Worm (Caenorhabditis elegans) whole organism, L3 larva: ENCODE measurements around the gene nas-13.

Experiments
- ceh-28 ChIP-seq: fragments of 150-350 bp; optimal IDR thresholded peaks from 2 replicates; lab custom pipeline; 2014; ENCODE audit warnings: missing biosample characterization, missing genetic modification reagents, missing genetic modification characterization
- ceh-9 ChIP-seq: sonication (generic microtip); optimal IDR thresholded peaks from 2 replicates; lab custom pipeline; 2018; ENCODE audit warnings: missing biosample characterization, missing genetic modification characterization
- elt-1 ChIP-seq: fragments of 150-350 bp; optimal IDR thresholded peaks from 2 replicates; lab custom pipeline; 2014; ENCODE audit warnings: missing biosample characterization, missing genetic modification characterization
- eor-1 ChIP-seq, 2 experiments: fragments of 150-350 bp; optimal IDR thresholded peaks; 2 replicates each; lab custom pipeline; 2014 to 2018; ENCODE audit warnings: missing biosample characterization in 2 of 2, missing genetic modification characterization in 2 of 2
- lin-39 ChIP-seq: fragments of 150-350 bp; optimal IDR thresholded peaks from 2 replicates; lab custom pipeline; 2018; ENCODE audit warnings: missing biosample characterization, missing genetic modification reagents, missing genetic modification characterization
- mdl-1 ChIP-seq: fragments of 150-350 bp; optimal IDR thresholded peaks from 2 replicates; lab custom pipeline; 2014; ENCODE audit warnings: missing biosample characterization, missing genetic modification characterization
- nhr-237 ChIP-seq: fragments of 150-350 bp; optimal IDR thresholded peaks from 2 replicates; lab custom pipeline; 2014; ENCODE audit warnings: missing biosample characterization, missing genetic modification characterization
- snpc-4 ChIP-seq: fragments of 150-350 bp; optimal IDR thresholded peaks from 2 replicates; lab custom pipeline; 2014; ENCODE audit warnings: missing biosample characterization, missing genetic modification characterization
- tbx-2 ChIP-seq: sonication (generic microtip); optimal IDR thresholded peaks from 2 replicates; lab custom pipeline; 2016; ENCODE audit warnings: mild to moderate bottlenecking, missing genetic modification characterization, missing compliant biosample characterization
- unc-39 ChIP-seq: sonication (generic microtip); optimal IDR thresholded peaks from 4 replicates; lab custom pipeline; 2017; ENCODE audit warnings: missing biosample characterization, missing genetic modification characterization
- unc-62 ChIP-seq: fragments of 150-350 bp; sonication (generic microtip); optimal IDR thresholded peaks from 4 replicates; lab custom pipeline; 2014; ENCODE audit warnings: missing biosample characterization, missing genetic modification reagents, missing genetic modification characterization
- zag-1 ChIP-seq: fragments of 150-350 bp; optimal IDR thresholded peaks from 2 replicates; lab custom pipeline; 2014; ENCODE audit warnings: missing biosample characterization, missing genetic modification characterization

DNA sequence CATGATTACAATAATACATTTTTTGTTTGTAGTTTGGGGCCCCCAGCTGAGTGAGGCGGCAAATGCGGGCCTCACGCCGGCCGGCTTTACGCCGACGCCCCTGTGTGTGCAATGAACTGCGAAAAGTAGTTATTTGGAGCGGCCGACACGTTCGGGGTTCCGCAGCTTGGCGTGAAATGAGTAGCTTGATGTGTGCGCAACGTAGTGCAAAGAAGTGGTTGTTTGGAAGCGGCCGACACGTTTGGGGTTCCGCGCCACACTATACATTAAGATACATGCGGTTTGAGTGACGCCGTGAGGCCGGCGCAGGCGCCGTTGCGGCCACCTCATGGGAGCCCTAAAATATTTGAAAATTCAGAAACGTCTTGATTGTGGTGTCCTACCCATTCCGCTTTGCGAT, 40.6 kb upstream of the nas-13 start:
- TF ChIP-seq ceh-28 (tag; lab: Kevin White, UChicago) (no peak), lin-39 (tag; lab: Kevin White, UChicago) (no peak), zag-1 (no peak), unc-62 (GFP tag; lab: Kevin White, UChicago) (no peak), snpc-4 (no peak), nhr-237 (tag; lab: Kevin White, UChicago) (no peak), mdl-1 (no peak), tbx-2 (tag; lab: Kevin White, UChicago) (no peak), eor-1 (tag; optimal IDR thresholded peaks at IDR 0.05; lab: Kevin White, UChicago) (no peak), ceh-9 (tag; lab: Kevin White, UChicago) (no peak), elt-1 (no peak), unc-39 (no peak)
